Worm (Caenorhabditis elegans): Measurements from ENCODE around the gene srh-217.

ce11 chrV:20192102-20192880 lies 3.1 kb downstream of the srh-217 start, which contains the start of the genes fbxa-115 and Y113G7B.27:
- TF ChIP-seq ztf-23 (GFP tag; IDR thresholded peaks at IDR 0.05) (no peak), flt-1 (GFP tag; IDR thresholded peaks at IDR 0.05) (no peak), cog-1 (tag; optimal IDR thresholded peaks at IDR 0.05) (no peak)

Data from whole organism, midembryonic.